Worm (Caenorhabditis elegans) whole organism, young adult: ENCODE measurements around the gene M176.5.

Experiments
- B0261.1 ChIP-seq: sonication (generic microtip); optimal IDR thresholded peaks from 2 replicates; lab custom pipeline; 2016; ENCODE audit warnings: mild to moderate bottlenecking, missing genetic modification characterization, moderate library complexity, missing compliant biosample characterization
- C06A6.2 ChIP-seq: fragments of 200-800 bp; sonication (Bioruptor generic); conservative IDR thresholded peaks from 2 replicates; pipeline ENCODE4 v1.3.6; 2022; ENCODE audit warnings: missing genetic modification characterization, missing compliant biosample characterization
- C17E4.6 ChIP-seq: fragments of 200-800 bp; sonication (Bioruptor generic); IDR thresholded peaks from 2 replicates; pipeline ENCODE4 v1.3.6; 2022; ENCODE audit warnings: missing genetic modification reagents, missing genetic modification characterization, missing compliant biosample characterization
- F10E7.11 ChIP-seq: sonication (generic microtip); optimal IDR thresholded peaks from 2 replicates; lab custom pipeline; 2017; ENCODE audit warnings: mild to moderate bottlenecking, missing genetic modification characterization, moderate library complexity, missing compliant biosample characterization
- F22D6.2 ChIP-seq: sonication (generic microtip); optimal IDR thresholded peaks from 2 replicates; lab custom pipeline; 2016; ENCODE audit warnings: mild to moderate bottlenecking, missing genetic modification characterization, missing compliant biosample characterization
- F52B5.7 ChIP-seq: sonication (generic microtip); optimal IDR thresholded peaks from 2 replicates; lab custom pipeline; 2016; ENCODE audit warnings: mild to moderate bottlenecking, missing genetic modification characterization, missing compliant biosample characterization
- T07F8.4 ChIP-seq: sonication (generic microtip); optimal IDR thresholded peaks from 2 replicates; lab custom pipeline; 2016; ENCODE audit warnings: mild to moderate bottlenecking, missing genetic modification characterization, moderate library complexity, missing compliant biosample characterization
- ZK185.1 ChIP-seq: sonication (generic microtip); optimal IDR thresholded peaks from 2 replicates; lab custom pipeline; 2016; ENCODE audit warnings: mild to moderate bottlenecking, missing genetic modification characterization, missing compliant biosample characterization; ENCODE audit not compliant: poor library complexity, severe bottlenecking
- aptf-2 ChIP-seq: fragments of 200-800 bp; sonication (Bioruptor generic); conservative IDR thresholded peaks from 2 replicates; pipeline ENCODE4 v1.3.6; 2022; ENCODE audit warnings: missing genetic modification reagents, missing genetic modification characterization, missing compliant biosample characterization
- athp-1 ChIP-seq: sonication (generic microtip); optimal IDR thresholded peaks from 2 replicates; lab custom pipeline; 2017; ENCODE audit warnings: mild to moderate bottlenecking, missing genetic modification characterization, missing compliant biosample characterization
- cebp-1 ChIP-seq, 2 experiments: fragments of 200-800 bp in 1 of 2; sonication (Bioruptor generic) in 1 of 2; sonication (generic microtip) in 1 of 2; IDR thresholded peaks in 1 of 2; optimal IDR thresholded peaks in 1 of 2; 2 replicates each; pipeline versions ENCODE4 v1.3.6 to Lab custom; 2017 to 2022; ENCODE audit warnings: missing compliant biosample characterization in 2 of 2, missing genetic modification characterization in 2 of 2, mild to moderate bottlenecking in 1 of 2, missing genetic modification reagents in 1 of 2, moderate library complexity in 1 of 2
- ceh-27 ChIP-seq: fragments of 200-800 bp; sonication (Bioruptor generic); optimal IDR thresholded peaks from 2 replicates; lab custom pipeline; 2018; ENCODE audit warnings: mild to moderate bottlenecking, missing genetic modification characterization, moderate library complexity, missing compliant biosample characterization
- ekl-4 ChIP-seq: fragments of 200-800 bp; sonication (Bioruptor generic); IDR thresholded peaks from 2 replicates; pipeline ENCODE4 v1.3.6; 2022; ENCODE audit warnings: missing genetic modification reagents, missing genetic modification characterization, missing compliant biosample characterization
- ets-4 ChIP-seq: fragments of 200-800 bp; sonication (Bioruptor generic); optimal IDR thresholded peaks from 2 replicates; lab custom pipeline; 2018; ENCODE audit warnings: mild to moderate bottlenecking, missing genetic modification characterization, missing compliant biosample characterization
- hmg-20 ChIP-seq: fragments of 200-800 bp; sonication (Bioruptor generic); IDR thresholded peaks from 2 replicates; pipeline ENCODE4 v1.3.6; 2022; ENCODE audit warnings: missing genetic modification reagents, missing genetic modification characterization, missing compliant biosample characterization
- let-607 ChIP-seq, 2 experiments: fragments of 200-800 bp in 1 of 2; sonication (Bioruptor generic) in 1 of 2; sonication (generic microtip) in 1 of 2; optimal IDR thresholded peaks; 2 replicates each; lab custom pipeline; 2016 to 2018; ENCODE audit warnings: mild to moderate bottlenecking in 2 of 2, missing compliant biosample characterization in 2 of 2, missing genetic modification characterization in 2 of 2, moderate library complexity in 2 of 2, missing genotype in 1 of 2
- lsl-1 ChIP-seq: fragments of 200-800 bp; sonication (Bioruptor generic); optimal IDR thresholded peaks from 2 replicates; lab custom pipeline; 2018; ENCODE audit warnings: mild to moderate bottlenecking, missing genetic modification characterization, moderate library complexity, missing compliant biosample characterization
- lsy-27 ChIP-seq: sonication (generic microtip); optimal IDR thresholded peaks from 2 replicates; lab custom pipeline; 2017; ENCODE audit warnings: missing genetic modification characterization, mild to moderate bottlenecking, missing compliant biosample characterization, antibody characterized with exemption, missing genotype, borderline replicate concordance; ENCODE audit not compliant: insufficient read depth
- madf-6 ChIP-seq: fragments of 200-800 bp; sonication (Bioruptor generic); IDR thresholded peaks from 2 replicates; pipeline ENCODE4 v1.3.6; 2022; ENCODE audit warnings: missing genetic modification reagents, missing genetic modification characterization, missing compliant biosample characterization
- madf-8 ChIP-seq: fragments of 200-800 bp; sonication (Bioruptor generic); conservative IDR thresholded peaks from 2 replicates; pipeline ENCODE4 v1.3.6; 2022; ENCODE audit warnings: missing genetic modification reagents, missing genetic modification characterization, missing compliant biosample characterization
- mcd-1 ChIP-seq: fragments of 200-800 bp; sonication (Bioruptor generic); IDR thresholded peaks from 2 replicates; pipeline ENCODE4 v1.3.6; 2022; ENCODE audit warnings: missing genetic modification reagents, missing genetic modification characterization, missing compliant biosample characterization
- mel-28 ChIP-seq: sonication (generic microtip); optimal IDR thresholded peaks from 2 replicates; lab custom pipeline; 2016; ENCODE audit warnings: borderline replicate concordance, mild to moderate bottlenecking, missing genetic modification characterization, missing compliant biosample characterization
- mxl-1 ChIP-seq: sonication (generic microtip); optimal IDR thresholded peaks from 2 replicates; lab custom pipeline; 2016; ENCODE audit warnings: missing genetic modification characterization, missing compliant biosample characterization
- nfyb-1 ChIP-seq: fragments of 200-800 bp; sonication (Bioruptor generic); IDR thresholded peaks from 2 replicates; pipeline ENCODE4 v1.3.6; 2022; ENCODE audit warnings: missing genetic modification reagents, missing genetic modification characterization, missing compliant biosample characterization
- nhr-80 ChIP-seq: sonication (generic microtip); optimal IDR thresholded peaks from 2 replicates; lab custom pipeline; 2016; ENCODE audit warnings: missing genetic modification characterization, missing compliant biosample characterization
- pbrm-1 ChIP-seq: fragments of 200-800 bp; sonication (Bioruptor generic); IDR thresholded peaks from 2 replicates; pipeline ENCODE4 v1.3.6; 2022; ENCODE audit warnings: missing genetic modification reagents, missing genetic modification characterization, missing compliant biosample characterization
- pha-4 ChIP-seq: fragments of 150-350 bp; sonication (generic microtip); optimal IDR thresholded peaks from 2 replicates; lab custom pipeline; 2014; ENCODE audit warnings: missing biosample characterization, missing genetic modification reagents, missing genetic modification characterization
- repo-1 ChIP-seq: sonication (generic microtip); optimal IDR thresholded peaks from 2 replicates; lab custom pipeline; 2017; ENCODE audit warnings: mild to moderate bottlenecking, missing genetic modification characterization, missing compliant biosample characterization
- snpc-4 ChIP-seq, 5 experiments: fragments of 150-350 bp in 1 of 5; sonication (generic microtip) in 4 of 5; optimal IDR thresholded peaks; 2 replicates each; lab custom pipeline; 2014 to 2018; ENCODE audit warnings: missing genetic modification characterization in 5 of 5, missing biosample characterization in 3 of 5, antibody characterized with exemption in 2 of 5, mild to moderate bottlenecking in 2 of 5, missing compliant biosample characterization in 2 of 5, missing genotype in 2 of 5, moderate library complexity in 2 of 5, missing genetic modification reagents in 1 of 5
- sptf-2 ChIP-seq: fragments of 200-800 bp; sonication (Bioruptor generic); optimal IDR thresholded peaks from 2 replicates; lab custom pipeline; 2018; ENCODE audit warnings: mild to moderate bottlenecking, missing genetic modification characterization, missing compliant biosample characterization
- tbx-9 ChIP-seq: sonication (generic microtip); optimal IDR thresholded peaks from 2 replicates; lab custom pipeline; 2016; ENCODE audit warnings: borderline replicate concordance, missing genetic modification characterization, inconsistent platforms, missing compliant biosample characterization
- zfh-2 ChIP-seq: fragments of 200-800 bp; sonication (Bioruptor generic); conservative IDR thresholded peaks from 2 replicates; pipeline ENCODE4 v1.3.6; 2022; ENCODE audit warnings: missing genetic modification reagents, missing genetic modification characterization, missing compliant biosample characterization
- zim-3 ChIP-seq: sonication (generic microtip); optimal IDR thresholded peaks from 2 replicates; lab custom pipeline; 2017; ENCODE audit warnings: mild to moderate bottlenecking, missing genetic modification characterization, moderate library complexity, missing compliant biosample characterization
- ztf-18 ChIP-seq: sonication (generic microtip); optimal IDR thresholded peaks from 2 replicates; lab custom pipeline; 2016; ENCODE audit warnings: missing genotype, mild to moderate bottlenecking, missing genetic modification characterization, missing compliant biosample characterization
- ztf-22 ChIP-seq: fragments of 200-800 bp; sonication (Bioruptor generic); optimal IDR thresholded peaks from 2 replicates; lab custom pipeline; 2018; ENCODE audit warnings: mild to moderate bottlenecking, missing genetic modification characterization, moderate library complexity, missing compliant biosample characterization
- ztf-26 ChIP-seq: sonication (generic microtip); optimal IDR thresholded peaks from 2 replicates; lab custom pipeline; 2017; ENCODE audit warnings: missing genetic modification characterization, missing compliant biosample characterization

Gene M176.5

ce11 chrII:9441838-9442237 is 14.3 kb upstream of the M176.5 start, which contains the start of gene chil-16:
Gene chil-16 (minus strand): TSS chrII:9441938.
- TF ChIP-seq T07F8.4, result no peak

- TF ChIP-seq ets-4 (GFP tag; lab: Kevin White, UChicago), result no peak
- no peak for TF ChIP-seq ztf-26 (tag; lab: Kevin White, UChicago)
- TF ChIP-seq mel-28 (tag; lab: Kevin White, UChicago), result no peak
- no peak for TF ChIP-seq lsl-1 (GFP tag; lab: Kevin White, UChicago)
- TF ChIP-seq repo-1 (tag; lab: Kevin White, UChicago), result no peak
- TF ChIP-seq cebp-1 (GFP tag; IDR thresholded peaks at IDR 0.05; lab: Robert Waterston, UW), result no peak
- TF ChIP-seq cebp-1 (tag; optimal IDR thresholded peaks at IDR 0.05; lab: Kevin White, UChicago), result no peak
- TF ChIP-seq nfyb-1 (GFP tag; lab: Robert Waterston, UW), result no peak
- no peak for TF ChIP-seq hmg-20 (GFP tag; lab: Robert Waterston, UW)
- no peak for TF ChIP-seq ceh-27 (GFP tag; lab: Kevin White, UChicago)
- TF ChIP-seq F52B5.7 (tag; lab: Kevin White, UChicago), result no peak
- TF ChIP-seq C17E4.6 (GFP tag; lab: Robert Waterston, UW), result no peak
- no peak for TF ChIP-seq let-607 (tag; optimal IDR thresholded peaks at IDR 0.05; lab: Kevin White, UChicago)
- TF ChIP-seq athp-1 (tag; lab: Kevin White, UChicago), result no peak
- TF ChIP-seq snpc-4 (GFP tag; optimal IDR thresholded peaks at IDR 0.05; lab: Kevin White, UChicago), result no peak
- TF ChIP-seq snpc-4 (tag; optimal IDR thresholded peaks at IDR 0.05; lab: Kevin White, UChicago), result no peak
- TF ChIP-seq ekl-4, result no peak
- no peak for TF ChIP-seq ztf-18 (tag; lab: Kevin White, UChicago)
- TF ChIP-seq aptf-2 (GFP tag; lab: Robert Waterston, UW), result no peak
- no peak for TF ChIP-seq lsy-27 (tag; lab: Kevin White, UChicago)
- no peak for TF ChIP-seq mcd-1
Measured at ce11 chrII:9440060-9440459, 12.5 kb upstream of the M176.5 start, which contains the start of gene chil-17. Gene chil-17 (minus strand): TSS chrII:9440160.

ce11 chrII:9438853-9439252 is 11.3 kb upstream of the M176.5 start:
- TF ChIP-seq nhr-80 (tag; lab: Kevin White, UChicago) (no peak), ZK185.1 (tag; lab: Kevin White, UChicago) (no peak), ztf-18 (tag; lab: Kevin White, UChicago) (no peak), ztf-22 (GFP tag; lab: Kevin White, UChicago) (no peak), C06A6.2 (no peak), zfh-2 (GFP tag; lab: Robert Waterston, UW) (no peak), aptf-2 (GFP tag; lab: Robert Waterston, UW) (no peak), mxl-1 (tag; lab: Kevin White, UChicago) (no peak), zim-3 (no peak), F52B5.7 (tag; lab: Kevin White, UChicago) (no peak), pbrm-1 (GFP tag; lab: Robert Waterston, UW) (no peak), madf-8 (no peak)
- TF ChIP-seq, all 124 proteins: peak for 0

ce11 chrII:9438227-9438626 is 10.7 kb upstream of the M176.5 start, which contains the start of gene chil-13:
Gene chil-13 (minus strand): TSS chrII:9438327.
- TF ChIP-seq mel-28 (tag; lab: Kevin White, UChicago), result no peak
- TF ChIP-seq sptf-2 (GFP tag; lab: Kevin White, UChicago), result no peak
- no peak for TF ChIP-seq madf-6 (GFP tag; lab: Robert Waterston, UW)
- TF ChIP-seq tbx-9 (tag; lab: Kevin White, UChicago), result no peak
- TF ChIP-seq B0261.1, result no peak
- TF ChIP-seq nhr-80 (tag; lab: Kevin White, UChicago), result no peak
- no peak for TF ChIP-seq pha-4
- TF ChIP-seq F10E7.11 (tag; lab: Kevin White, UChicago), result no peak
- no peak for TF ChIP-seq F22D6.2 (tag; lab: Kevin White, UChicago)
